Worm (Caenorhabditis elegans): Measurements from ENCODE around the gene F42G4.7.
"Not testable (repeated sequence)": the region's sequence is repeated elsewhere in the genome, so short reads cannot be mapped to it uniquely, and the experiment has no call there.

ce11 chrII:13031649-13032191 lies 15.4 kb downstream of the F42G4.7 start, which contains the start of gene F18A11.2:
- not testable (repeated sequence) for TF ChIP-seq him-1, W03F9.2 (tag; optimal IDR thresholded peaks at IDR 0.05)

Data from whole organism, L4/young adult.